Fruit fly (Drosophila melanogaster): ENCODE data around the gene CG44774.

CG44774 gene

dm6 chrX:4906573-4906972 lies 31.3 kb downstream of the CG44774 start, which contains the start of gene CG6927 (continued):
- no peak for TF ChIP-seq Ets65A (GFP tag)
- peak; percentile 70 to 72 for TF ChIP-seq dpn (GFP tag; optimal IDR thresholded peaks at IDR 0.05)
- TF ChIP-seq CG1529 (GFP tag; optimal IDR thresholded peaks at IDR 0.05): peak; percentile 14
- TF ChIP-seq onecut (GFP tag; IDR thresholded peaks at IDR 0.05): peak; percentile 65
- TF ChIP-seq CG14667 (GFP tag; IDR thresholded peaks at IDR 0.05): peak; percentile 90
- TF ChIP-seq az2 (GFP tag; optimal IDR thresholded peaks at IDR 0.05): peak; percentile 24
- peak; percentile 87 for TF ChIP-seq E2f1 (GFP tag; IDR thresholded peaks at IDR 0.05)
- TF ChIP-seq CG1024 (GFP tag; IDR thresholded peaks at IDR 0.05): peak; percentile 81
- TF ChIP-seq nmo (GFP tag; optimal IDR thresholded peaks at IDR 0.05): peak; percentile 75
- peak; percentile 84 for TF ChIP-seq so (GFP tag; IDR thresholded peaks at IDR 0.05)
- no peak for TF ChIP-seq sna (GFP tag; IDR thresholded peaks at IDR 0.05; ENCODE audit: partially characterized antibody)
- no peak for TF ChIP-seq NK7.1 (GFP tag; optimal IDR thresholded peaks at IDR 0.05)
- no peak for TF ChIP-seq Bdp1 (GFP tag; optimal IDR thresholded peaks at IDR 0.05)
- TF ChIP-seq CG9215 (GFP tag; IDR thresholded peaks at IDR 0.05): peak; percentile 80
- TF ChIP-seq CG2116 (GFP tag; optimal IDR thresholded peaks at IDR 0.05): peak; percentile 22
- TF ChIP-seq lola (GFP tag; optimal IDR thresholded peaks at IDR 0.05): peak in 1 of 3 experiments; percentile 61
- TF ChIP-seq slp2 (GFP tag; optimal IDR thresholded peaks at IDR 0.05): no peak
- no peak for TF ChIP-seq fru (optimal IDR thresholded peaks at IDR 0.05)
- TF ChIP-seq CG12155 (GFP tag; optimal IDR thresholded peaks at IDR 0.05): peak; percentile 10
- TF ChIP-seq CG8765 (GFP tag; IDR thresholded peaks at IDR 0.05): peak; percentile 62
- TF ChIP-seq klu (GFP tag; IDR thresholded peaks at IDR 0.05): peak; percentile 74
- no peak for TF ChIP-seq CrebB (tag; optimal IDR thresholded peaks at IDR 0.05)
- peak; percentile 86 for TF ChIP-seq gem (tag; optimal IDR thresholded peaks at IDR 0.05)
- no peak for TF ChIP-seq Sry-δ (GFP tag; optimal IDR thresholded peaks at IDR 0.05)
- peak; percentile 64 for TF ChIP-seq CG43689 (GFP tag; IDR thresholded peaks at IDR 0.05)
- peak; percentile 71 for TF ChIP-seq unpg (GFP tag; optimal IDR thresholded peaks at IDR 0.05)
- peak; percentile 71 for TF ChIP-seq MBD-R2 (GFP tag; IDR thresholded peaks at IDR 0.05)
- peak; percentile 89 for TF ChIP-seq Ada2b (GFP tag; IDR thresholded peaks at IDR 0.05)
- TF ChIP-seq CG15601 (tag; optimal IDR thresholded peaks at IDR 0.05): peak; percentile 41
- no peak for TF ChIP-seq CG17802 (tag; optimal IDR thresholded peaks at IDR 0.05)
- TF ChIP-seq sr (GFP tag; IDR thresholded peaks at IDR 0.05): no peak
- TF ChIP-seq gsb (GFP tag; IDR thresholded peaks at IDR 0.05): peak; percentile 44
- no peak for TF ChIP-seq shn (GFP tag; optimal IDR thresholded peaks at IDR 0.05)
- peak; percentile 65 for TF ChIP-seq CG8290 (GFP tag; optimal IDR thresholded peaks at IDR 0.05)
- peak in 1 of 2 experiments; percentile 33 for TF ChIP-seq CG8290 (tag; optimal IDR thresholded peaks at IDR 0.05)
- peak; percentile 97 for TF ChIP-seq sob (GFP tag; IDR thresholded peaks at IDR 0.05)
- peak; percentile 52 for TF ChIP-seq D19A (tag; optimal IDR thresholded peaks at IDR 0.05)
- peak; percentile 84 for TF ChIP-seq CG11504 (tag; optimal IDR thresholded peaks at IDR 0.05)
- TF ChIP-seq gce (GFP tag; IDR thresholded peaks at IDR 0.05): peak; percentile 92
- peak; percentile 78 for TF ChIP-seq seq (GFP tag; IDR thresholded peaks at IDR 0.05)
- TF ChIP-seq tap (tag; optimal IDR thresholded peaks at IDR 0.05): peak; percentile 39
- peak; percentile 68 for TF ChIP-seq Dek (tag; optimal IDR thresholded peaks at IDR 0.05)
- peak; percentile 91 for TF ChIP-seq ranshi (GFP tag; IDR thresholded peaks at IDR 0.05)
- peak; percentile 72 for TF ChIP-seq CG15269 (tag; optimal IDR thresholded peaks at IDR 0.05)
- peak; percentile 88 for TF ChIP-seq jigr1 (GFP tag; IDR thresholded peaks at IDR 0.05)
- no peak for TF ChIP-seq CG11723 (GFP tag; optimal IDR thresholded peaks at IDR 0.05)
- TF ChIP-seq ken (GFP tag; IDR thresholded peaks at IDR 0.05): peak; percentile 86
- TF ChIP-seq CG5953 (GFP tag; IDR thresholded peaks at IDR 0.05): peak; percentile 78
- no peak for TF ChIP-seq mld (GFP tag; IDR thresholded peaks at IDR 0.05; ENCODE audit: partially characterized antibody)
- no peak for TF ChIP-seq CG31365 (tag; optimal IDR thresholded peaks at IDR 0.05)
- TF ChIP-seq Hr3 (GFP tag; optimal IDR thresholded peaks at IDR 0.05): peak; percentile 50
- TF ChIP-seq CG17361 (GFP tag; IDR thresholded peaks at IDR 0.05): peak; percentile 73
- no peak for TF ChIP-seq her (GFP tag; optimal IDR thresholded peaks at IDR 0.05)
